Worm (Caenorhabditis elegans) whole organism, L1 larva: ENCODE measurements around the gene C47E8.11.
A peak's percentile ranks its signal among the peaks of the same experiment; 100 is the strongest.

Experiments used
- C16A3.4 ChIP-seq: fragments of 150-350 bp; optimal IDR thresholded peaks from 2 replicates; lab custom pipeline; 2014; ENCODE audit warnings: missing biosample characterization, missing genetic modification characterization
- F16B12.6 ChIP-seq: fragments of 150-350 bp; optimal IDR thresholded peaks from 2 replicates; lab custom pipeline; 2014; ENCODE audit warnings: missing biosample characterization, missing genetic modification characterization
- Y116A8C.19 ChIP-seq: sonication (generic microtip); optimal IDR thresholded peaks from 2 replicates; lab custom pipeline; 2016; ENCODE audit warnings: missing compliant biosample characterization, missing genetic modification characterization, borderline replicate concordance
- alr-1 ChIP-seq: fragments of 200-800 bp; sonication (Bioruptor generic); optimal IDR thresholded peaks from 2 replicates; lab custom pipeline; 2018; ENCODE audit warnings: borderline replicate concordance, mild to moderate bottlenecking, missing genetic modification characterization, missing compliant biosample characterization
- ama-1 ChIP-seq: fragments of 150-350 bp; optimal IDR thresholded peaks from 2 replicates; lab custom pipeline; 2014
- blmp-1 ChIP-seq: fragments of 150-350 bp; optimal IDR thresholded peaks from 2 replicates; lab custom pipeline; 2014; ENCODE audit warnings: missing biosample characterization, missing genetic modification characterization
- ceh-82 ChIP-seq, 3 experiments: fragments of 150-350 bp in 1 of 3; sonication (generic microtip) in 2 of 3; optimal IDR thresholded peaks; 2 replicates each; lab custom pipeline; 2014 to 2017; ENCODE audit warnings: missing biosample characterization in 3 of 3, missing genetic modification characterization in 3 of 3
- ces-1 ChIP-seq: fragments of 150-350 bp; optimal IDR thresholded peaks from 2 replicates; lab custom pipeline; 2014; ENCODE audit warnings: missing biosample characterization, missing genetic modification reagents, missing genetic modification characterization
- dpl-1 ChIP-seq, 3 experiments: fragments of 150-350 bp in 2 of 3; sonication (generic microtip) in 1 of 3; optimal IDR thresholded peaks; 2 replicates each; lab custom pipeline; 2014 to 2017; ENCODE audit warnings: missing biosample characterization in 3 of 3, missing genetic modification characterization in 3 of 3, missing genetic modification reagents in 3 of 3
- dsc-1 ChIP-seq: sonication (generic microtip); optimal IDR thresholded peaks from 2 replicates; lab custom pipeline; 2016; ENCODE audit warnings: mild to moderate bottlenecking, missing genetic modification characterization, missing compliant biosample characterization
- efl-3 ChIP-seq: fragments of 200-800 bp; sonication (Bioruptor generic); optimal IDR thresholded peaks from 2 replicates; lab custom pipeline; 2018; ENCODE audit warnings: mild to moderate bottlenecking, missing genetic modification characterization, missing compliant biosample characterization
- egl-13 ChIP-seq: sonication (generic microtip); optimal IDR thresholded peaks from 2 replicates; lab custom pipeline; 2016; ENCODE audit warnings: missing genotype, missing genetic modification reagents, missing genetic modification characterization, missing compliant biosample characterization
- egl-27 ChIP-seq, 2 experiments: fragments of 150-350 bp in 1 of 2; sonication (generic microtip); optimal IDR thresholded peaks; 3 replicates each; lab custom pipeline; 2017 to 2018; ENCODE audit warnings: missing biosample characterization in 2 of 2, missing genetic modification characterization in 2 of 2, missing genetic modification reagents in 2 of 2
- elt-2 ChIP-seq: sonication (generic microtip); optimal IDR thresholded peaks from 2 replicates; lab custom pipeline; 2016; ENCODE audit warnings: missing genetic modification characterization, mild to moderate bottlenecking, inconsistent platforms, missing compliant biosample characterization, missing genetic modification reagents
- fkh-10 ChIP-seq: sonication (generic microtip); optimal IDR thresholded peaks from 2 replicates; lab custom pipeline; 2017; ENCODE audit warnings: missing biosample characterization, missing genetic modification reagents, missing genetic modification characterization
- hlh-4 ChIP-seq: sonication (generic microtip); optimal IDR thresholded peaks from 2 replicates; lab custom pipeline; 2016; ENCODE audit warnings: mild to moderate bottlenecking, missing genetic modification characterization, missing compliant biosample characterization
- irx-1 ChIP-seq: sonication (generic microtip); optimal IDR thresholded peaks from 2 replicates; lab custom pipeline; 2016; ENCODE audit warnings: missing genetic modification characterization, missing compliant biosample characterization
- isw-1 ChIP-seq: fragments of 200-800 bp; sonication (Bioruptor generic); IDR thresholded peaks from 2 replicates; pipeline ENCODE4 v1.3.6; 2022; ENCODE audit warnings: missing genetic modification characterization, missing compliant biosample characterization
- lin-13 ChIP-seq: fragments of 150-350 bp; optimal IDR thresholded peaks from 2 replicates; lab custom pipeline; 2014; ENCODE audit warnings: missing biosample characterization, missing genetic modification reagents, missing genetic modification characterization
- lin-15B ChIP-seq: fragments of 150-350 bp; sonication (generic microtip); optimal IDR thresholded peaks from 3 replicates; lab custom pipeline; 2014; ENCODE audit warnings: missing biosample characterization, missing genetic modification characterization
- lin-39 ChIP-seq: fragments of 150-350 bp; optimal IDR thresholded peaks from 2 replicates; lab custom pipeline; 2014; ENCODE audit warnings: missing biosample characterization, missing genetic modification reagents, missing genetic modification characterization
- lir-3 ChIP-seq: sonication (generic microtip); optimal IDR thresholded peaks from 2 replicates; lab custom pipeline; 2016; ENCODE audit warnings: mild to moderate bottlenecking, missing genetic modification characterization, moderate library complexity, missing compliant biosample characterization; ENCODE audit not compliant: poor library complexity
- lsy-2 ChIP-seq, 2 experiments: fragments of 150-350 bp; optimal IDR thresholded peaks; 2 replicates each; lab custom pipeline; 2014; ENCODE audit warnings: missing biosample characterization in 2 of 2, missing genetic modification characterization in 2 of 2
- mef-2 ChIP-seq: fragments of 150-350 bp; optimal IDR thresholded peaks from 2 replicates; lab custom pipeline; 2014; ENCODE audit warnings: missing biosample characterization, missing genetic modification characterization
- mep-1 ChIP-seq: fragments of 150-350 bp; optimal IDR thresholded peaks from 2 replicates; lab custom pipeline; 2014; ENCODE audit warnings: missing biosample characterization, missing genetic modification characterization
- nhr-11 ChIP-seq: fragments of 150-350 bp; optimal IDR thresholded peaks from 2 replicates; lab custom pipeline; 2014; ENCODE audit warnings: missing biosample characterization, missing genetic modification characterization
- nhr-19 ChIP-seq: fragments of 200-800 bp; sonication (Bioruptor generic); conservative IDR thresholded peaks from 2 replicates; pipeline ENCODE4 v1.3.6; 2022; ENCODE audit warnings: missing genetic modification characterization, missing compliant biosample characterization
- nhr-237 ChIP-seq: fragments of 150-350 bp; optimal IDR thresholded peaks from 2 replicates; lab custom pipeline; 2014; ENCODE audit warnings: missing biosample characterization, missing genetic modification characterization
- nhr-28 ChIP-seq: fragments of 150-350 bp; optimal IDR thresholded peaks from 2 replicates; lab custom pipeline; 2014; ENCODE audit warnings: missing biosample characterization, missing genetic modification characterization
- nhr-47 ChIP-seq: sonication (generic microtip); optimal IDR thresholded peaks from 2 replicates; lab custom pipeline; 2016; ENCODE audit warnings: mild to moderate bottlenecking, missing genetic modification characterization, moderate library complexity, missing compliant biosample characterization
- nhr-71 ChIP-seq: sonication (generic microtip); optimal IDR thresholded peaks from 2 replicates; lab custom pipeline; 2016; ENCODE audit warnings: mild to moderate bottlenecking, missing genetic modification characterization, moderate library complexity, missing compliant biosample characterization
- nhr-77 ChIP-seq: fragments of 150-350 bp; optimal IDR thresholded peaks from 2 replicates; lab custom pipeline; 2014; ENCODE audit warnings: missing biosample characterization, missing genetic modification characterization
- nhr-90 ChIP-seq: sonication (generic microtip); optimal IDR thresholded peaks from 2 replicates; lab custom pipeline; 2016; ENCODE audit warnings: mild to moderate bottlenecking, missing genetic modification characterization, missing compliant biosample characterization; ENCODE audit not compliant: poor library complexity
- pag-3 ChIP-seq: sonication (generic microtip); optimal IDR thresholded peaks from 2 replicates; lab custom pipeline; 2017; ENCODE audit warnings: missing genetic modification characterization, mild to moderate bottlenecking, missing compliant biosample characterization, antibody characterized with exemption, borderline replicate concordance; ENCODE audit not compliant: insufficient read depth
- pax-3 ChIP-seq: fragments of 200-800 bp; sonication (Bioruptor generic); optimal IDR thresholded peaks from 2 replicates; lab custom pipeline; 2018; ENCODE audit warnings: mild to moderate bottlenecking, missing genetic modification characterization, moderate library complexity, missing compliant biosample characterization
- pqm-1 ChIP-seq: sonication (generic microtip); optimal IDR thresholded peaks from 3 replicates; lab custom pipeline; 2017; ENCODE audit warnings: missing biosample characterization, missing genetic modification characterization
- rnt-1 ChIP-seq: sonication (generic microtip); optimal IDR thresholded peaks from 2 replicates; lab custom pipeline; 2016; ENCODE audit warnings: mild to moderate bottlenecking, missing genetic modification characterization, moderate library complexity, missing compliant biosample characterization
- skn-1 ChIP-seq: fragments of 150-350 bp; optimal IDR thresholded peaks from 2 replicates; lab custom pipeline; 2014; ENCODE audit warnings: missing biosample characterization, missing genetic modification characterization
- snu-23 ChIP-seq: sonication (generic microtip); optimal IDR thresholded peaks from 2 replicates; lab custom pipeline; 2016; ENCODE audit warnings: missing genetic modification characterization, missing compliant biosample characterization
- sox-4 ChIP-seq: sonication (generic microtip); optimal IDR thresholded peaks from 2 replicates; lab custom pipeline; 2016; ENCODE audit warnings: missing genetic modification characterization, missing compliant biosample characterization
- sptf-1 ChIP-seq: fragments of 150-350 bp; optimal IDR thresholded peaks from 2 replicates; lab custom pipeline; 2014; ENCODE audit warnings: missing biosample characterization, missing genetic modification characterization
- sup-37 ChIP-seq: fragments of 200-800 bp; sonication (Bioruptor generic); optimal IDR thresholded peaks from 2 replicates; lab custom pipeline; 2018; ENCODE audit warnings: mild to moderate bottlenecking, missing genetic modification characterization, missing compliant biosample characterization
- swsn-7 ChIP-seq: sonication (generic microtip); optimal IDR thresholded peaks from 2 replicates; lab custom pipeline; 2016; ENCODE audit warnings: missing genetic modification characterization, missing compliant biosample characterization
- unc-30 ChIP-seq: sonication (generic microtip); optimal IDR thresholded peaks from 2 replicates; lab custom pipeline; 2017; ENCODE audit warnings: missing biosample characterization, missing genetic modification characterization
- unc-86 ChIP-seq: sonication (generic microtip); optimal IDR thresholded peaks from 2 replicates; lab custom pipeline; 2016; ENCODE audit warnings: missing genetic modification characterization, missing compliant biosample characterization
- unc-98 ChIP-seq: fragments of 200-800 bp; sonication (Bioruptor generic); IDR thresholded peaks from 2 replicates; pipeline ENCODE4 v1.3.6; 2022; ENCODE audit warnings: missing genetic modification characterization, missing compliant biosample characterization
- vab-15 ChIP-seq: sonication (generic microtip); optimal IDR thresholded peaks from 2 replicates; lab custom pipeline; 2017; ENCODE audit warnings: missing genotype, mild to moderate bottlenecking, missing genetic modification characterization, missing compliant biosample characterization
- xbp-1 ChIP-seq: sonication (generic microtip); optimal IDR thresholded peaks from 2 replicates; lab custom pipeline; 2016; ENCODE audit warnings: missing genetic modification characterization, missing compliant biosample characterization
- zag-1 ChIP-seq: fragments of 150-350 bp; optimal IDR thresholded peaks from 2 replicates; lab custom pipeline; 2014; ENCODE audit warnings: missing biosample characterization, missing genetic modification characterization
- zip-4 ChIP-seq: fragments of 200-800 bp; sonication (Bioruptor generic); optimal IDR thresholded peaks from 2 replicates; lab custom pipeline; 2018; ENCODE audit warnings: mild to moderate bottlenecking, missing genetic modification characterization, moderate library complexity, missing compliant biosample characterization
- ztf-11 ChIP-seq, 2 experiments: sonication (generic microtip); optimal IDR thresholded peaks; 2 replicates each; lab custom pipeline; 2016 to 2017; ENCODE audit warnings: missing genetic modification characterization in 2 of 2, missing biosample characterization in 1 of 2, missing compliant biosample characterization in 1 of 2
- ztf-4 ChIP-seq: fragments of 150-350 bp; optimal IDR thresholded peaks from 2 replicates; lab custom pipeline; 2014; ENCODE audit warnings: missing biosample characterization, missing genetic modification characterization

Gene C47E8.11

ce11 chrV:14685435-14686058 lies 2.9 kb upstream of the C47E8.11 start, which contains the start of gene C47E8.4:
TSS of gene C47E8.4 (minus strand) at chrV:14685485.
- TF ChIP-seq F16B12.6 (peak; percentile 26), efl-3 (GFP tag; lab: Kevin White, UChicago) (peak; percentile 92), vab-15 (tag; lab: Kevin White, UChicago) (peak; percentile 95), Y116A8C.19 (tag; lab: Kevin White, UChicago) (peak; percentile 97), dsc-1 (tag; lab: Kevin White, UChicago) (peak; percentile 99), nhr-11 (tag; lab: Kevin White, UChicago) (peak; percentile 95), nhr-28 (tag; lab: Kevin White, UChicago) (peak; percentile 72), sox-4 (peak; percentile 99), zag-1 (peak; percentile 93), ztf-4 (tag; lab: Kevin White, UChicago) (peak; percentile 98), nhr-71 (tag; lab: Kevin White, UChicago) (peak; percentile 100), fkh-10 (GFP tag; lab: Kevin White, UChicago) (peak; percentile 97), nhr-19 (GFP tag; lab: Robert Waterston, UW) (peak; percentile 99), pqm-1 (peak; percentile 70), egl-13 (peak; percentile 99), C16A3.4 (tag; lab: Kevin White, UChicago) (peak; percentile 97), lsy-2 (tag; optimal IDR thresholded peaks at IDR 0.05; lab: Kevin White, UChicago) (peak; percentile 98), nhr-77 (peak; percentile 99), ztf-11 (tag; optimal IDR thresholded peaks at IDR 0.05; lab: Kevin White, UChicago) (peak; percentile 53 to 100), pag-3 (tag; lab: Kevin White, UChicago) (no peak), nhr-90 (tag; lab: Kevin White, UChicago) (peak; percentile 99), nhr-237 (tag; lab: Kevin White, UChicago) (peak; percentile 96), zip-4 (GFP tag; lab: Kevin White, UChicago) (peak; percentile 94), mef-2 (tag; lab: Kevin White, UChicago) (peak; percentile 63), snu-23 (peak; percentile 99), unc-98 (GFP tag; lab: Robert Waterston, UW) (peak; percentile 97), lin-15B (tag; lab: Kevin White, UChicago) (peak; percentile 99), isw-1 (GFP tag; lab: Robert Waterston, UW) (peak; percentile 100), xbp-1 (tag; lab: Kevin White, UChicago) (peak; percentile 99), ces-1 (GFP tag; lab: Kevin White, UChicago) (no peak), hlh-4 (tag; lab: Kevin White, UChicago) (peak; percentile 65), unc-86 (tag; lab: Kevin White, UChicago) (peak; percentile 99), elt-2 (tag; lab: Kevin White, UChicago) (peak; percentile 90), pax-3 (tag; lab: Kevin White, UChicago) (peak; percentile 100), skn-1 (peak; percentile 95), alr-1 (tag; lab: Kevin White, UChicago) (no peak), dpl-1 (GFP tag; optimal IDR thresholded peaks at IDR 0.05; lab: Kevin White, UChicago) (peak; percentile 90), ama-1 (peak; percentile 88), unc-30 (tag; lab: Kevin White, UChicago) (peak; percentile 67), egl-27 (tag; optimal IDR thresholded peaks at IDR 0.05; lab: Kevin White, UChicago) (peak; percentile 85 to 89), lir-3 (tag; lab: Kevin White, UChicago) (peak; percentile 99), ceh-82 (tag; optimal IDR thresholded peaks at IDR 0.05; lab: Kevin White, UChicago) (peak; percentile 97 to 98 (median 98)), lin-13 (GFP tag; lab: Kevin White, UChicago) (peak; percentile 98), blmp-1 (tag; lab: Kevin White, UChicago) (peak; percentile 80), sup-37 (peak; percentile 93), lin-39 (peak; percentile 97), sptf-1 (tag; lab: Kevin White, UChicago) (no peak), mep-1 (tag; lab: Kevin White, UChicago) (peak; percentile 98), swsn-7 (tag; lab: Kevin White, UChicago) (peak; percentile 99), nhr-47 (tag; lab: Kevin White, UChicago) (peak; percentile 99), irx-1 (tag; lab: Kevin White, UChicago) (peak; percentile 99), rnt-1 (tag; lab: Kevin White, UChicago) (peak; percentile 99)
